Worm (Caenorhabditis elegans) whole organism, midembryonic: Measurements from ENCODE around the gene K11D12.12.

Experiments
- T22C8.4 ChIP-seq: fragments of 200-800 bp; sonication (Bioruptor generic); IDR thresholded peaks from 2 replicates; pipeline ENCODE4 v1.3.6; 2022; ENCODE audit warnings: missing genetic modification characterization, missing compliant biosample characterization
- cog-1 ChIP-seq: sonication (generic microtip); optimal IDR thresholded peaks from 2 replicates; lab custom pipeline; 2016; ENCODE audit warnings: missing genetic modification characterization, missing compliant biosample characterization
- flt-1 ChIP-seq: fragments of 200-800 bp; sonication (Bioruptor generic); IDR thresholded peaks from 2 replicates; pipeline ENCODE4 v1.3.6; 2022; ENCODE audit warnings: missing genetic modification characterization, missing compliant biosample characterization
- klf-2 ChIP-seq: fragments of 200-800 bp; sonication (Bioruptor generic); conservative IDR thresholded peaks from 2 replicates; pipeline ENCODE4 v1.3.6; 2022; ENCODE audit warnings: missing genetic modification reagents, missing genetic modification characterization, missing compliant biosample characterization
- med-1 ChIP-seq: sonication (generic microtip); optimal IDR thresholded peaks from 2 replicates; lab custom pipeline; 2017; ENCODE audit warnings: missing genetic modification characterization, mild to moderate bottlenecking, missing compliant biosample characterization, antibody characterized with exemption, missing genetic modification reagents; ENCODE audit not compliant: insufficient read depth
- ref-1 ChIP-seq: fragments of 200-800 bp; sonication (Bioruptor generic); conservative IDR thresholded peaks from 2 replicates; pipeline ENCODE4 v1.3.6; 2022; ENCODE audit warnings: missing genetic modification reagents, missing genetic modification characterization, missing compliant biosample characterization
- tab-1 ChIP-seq: fragments of 200-800 bp; sonication (Bioruptor generic); IDR thresholded peaks from 2 replicates; pipeline ENCODE4 v1.3.6; 2022; ENCODE audit warnings: missing genetic modification characterization, missing compliant biosample characterization
- ztf-23 ChIP-seq: fragments of 200-800 bp; sonication (Bioruptor generic); IDR thresholded peaks from 2 replicates; pipeline ENCODE4 v1.3.6; 2022; ENCODE audit warnings: missing genetic modification reagents, missing genetic modification characterization, missing compliant biosample characterization
- ztf-29 ChIP-seq: fragments of 200-800 bp; sonication (Bioruptor generic); IDR thresholded peaks from 2 replicates; pipeline ENCODE4 v1.3.6; 2022; ENCODE audit warnings: missing genetic modification reagents, missing genetic modification characterization, missing compliant biosample characterization

K11D12.12 gene

DNA sequence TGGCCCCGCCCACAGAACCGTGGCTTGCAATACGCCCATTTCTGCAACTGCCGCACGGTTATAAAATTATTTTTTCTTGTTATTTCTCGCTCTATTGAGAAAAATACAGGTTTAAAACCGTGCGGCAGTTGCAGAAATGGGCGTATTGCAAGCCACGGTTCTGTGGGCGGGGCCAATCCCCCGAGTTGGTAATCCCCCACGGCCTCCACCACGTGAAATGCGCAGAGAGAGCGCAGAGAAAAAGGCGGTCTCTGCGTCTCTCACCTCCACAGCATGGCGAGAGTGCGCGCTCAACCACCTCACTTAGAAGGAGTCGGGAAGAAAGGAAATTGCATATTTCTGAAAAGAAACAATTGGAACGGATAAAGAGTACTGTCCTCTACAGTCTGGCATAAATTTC, 4.8 kb upstream of the K11D12.12 start:
- TF ChIP-seq flt-1 (GFP tag; lab: Robert Waterston, UW) (peak; percentile 80), ztf-23 (peak; percentile 78), tab-1 (GFP tag; lab: Robert Waterston, UW) (0 out of 2 replicates have a peak, but pooled peaks have one; percentile 49), klf-2 (GFP tag; lab: Robert Waterston, UW) (peak; percentile 72)

DNA sequence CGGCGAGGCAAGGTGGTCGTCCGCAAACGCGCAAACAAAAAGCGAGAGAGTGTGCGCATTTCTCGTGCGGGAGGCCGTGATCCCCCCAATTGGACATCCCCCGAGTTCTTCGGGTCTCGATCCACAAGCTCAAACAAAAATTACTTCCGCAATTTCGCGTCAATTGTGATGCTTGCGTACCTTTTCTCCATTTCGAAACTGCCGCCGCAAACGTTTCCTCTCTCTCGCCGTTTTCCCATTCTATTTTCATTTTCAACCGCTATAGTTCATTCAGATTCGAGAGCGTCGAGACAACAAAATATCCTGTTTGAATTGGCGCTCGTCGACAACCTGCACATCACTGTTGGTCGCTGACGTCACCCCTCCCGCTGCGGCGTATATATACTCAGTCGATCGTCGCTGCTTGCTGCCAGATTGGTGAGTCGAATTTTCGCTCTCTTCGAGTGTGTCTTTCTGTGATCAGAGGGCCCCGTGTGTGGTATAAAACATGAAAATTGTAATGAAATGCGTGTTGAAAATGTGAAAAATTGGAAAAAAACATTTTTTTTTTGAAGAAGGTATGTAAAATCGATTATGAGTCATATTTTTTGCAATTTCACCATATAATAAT, 2.6 kb upstream of the K11D12.12 start, which contains the start of the genes pqn-51 and K11D12.14:
Gene pqn-51 (plus strand): TSS at position 275 of the 610 bp plus-strand sequence.
Gene K11D12.14 (plus strand): TSS at position 304 of the 610 bp plus-strand sequence.
- no peak for TF ChIP-seq klf-2 (GFP tag; lab: Robert Waterston, UW)
- no peak for TF ChIP-seq med-1
- TF ChIP-seq T22C8.4: no peak
- no peak; the same call in 1 of the 2 replicates for TF ChIP-seq flt-1 (GFP tag; lab: Robert Waterston, UW)
- peak; percentile 56 for TF ChIP-seq ztf-29
- TF ChIP-seq cog-1 (tag; lab: Kevin White, UChicago): peak; percentile 74
- TF ChIP-seq ztf-23: peak; percentile 80

DNA sequence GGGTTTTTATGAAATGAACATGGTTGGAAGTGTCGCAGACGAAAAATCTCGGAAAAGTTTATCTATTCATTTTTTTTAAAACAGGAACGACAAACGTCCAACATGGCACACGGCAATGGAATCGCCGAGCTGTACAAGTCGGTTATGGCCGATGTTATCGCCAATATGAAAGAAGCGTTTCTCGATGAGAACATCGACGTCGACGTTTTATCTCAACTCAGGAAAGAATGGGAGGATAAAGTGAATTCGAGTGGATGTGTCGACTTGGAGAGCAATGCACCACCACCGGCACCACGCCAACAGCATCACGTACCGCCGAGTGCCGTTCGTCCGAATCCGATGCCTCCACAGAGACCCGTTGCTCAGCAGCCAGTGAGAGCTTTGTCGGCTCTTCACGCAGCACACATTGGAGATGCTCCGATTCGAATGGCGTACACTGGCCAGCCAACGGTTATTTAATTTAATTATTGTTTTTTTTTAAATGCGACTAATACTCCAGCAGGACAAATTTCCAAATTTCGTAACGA, 1.9 kb upstream of the K11D12.12 start:
- TF ChIP-seq ztf-23 (no peak), med-1 (no peak), ztf-29 (no peak), flt-1 (GFP tag; lab: Robert Waterston, UW) (no peak), cog-1 (tag; lab: Kevin White, UChicago) (no peak), ref-1 (no peak), tab-1 (GFP tag; lab: Robert Waterston, UW) (no peak), T22C8.4 (no peak)

DNA sequence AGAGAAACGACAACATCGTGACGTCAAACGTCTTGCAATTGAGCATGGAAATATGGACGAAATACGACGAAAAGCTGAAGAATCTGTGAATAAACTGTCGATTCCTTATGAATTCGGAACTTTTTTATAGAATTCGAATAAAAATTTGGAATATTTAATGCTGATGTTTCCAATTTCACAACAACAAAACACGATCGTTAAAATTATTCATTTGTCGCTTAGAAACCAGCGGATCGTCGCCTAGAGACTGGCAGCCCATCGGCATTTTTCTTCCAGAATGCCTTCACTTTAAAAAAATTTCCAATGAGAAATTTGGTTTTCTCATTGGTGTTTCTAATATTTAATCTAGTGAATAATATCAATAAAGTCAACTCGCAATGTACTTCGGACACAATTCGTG, 1.3 kb downstream of the K11D12.12 start, which contains the start of gene cwp-4:
Gene cwp-4 (plus strand): TSS at position 301 of the 400 bp plus-strand sequence.
- no peak for TF ChIP-seq ztf-29
- TF ChIP-seq cog-1 (tag; lab: Kevin White, UChicago): no peak
- TF ChIP-seq T22C8.4: no peak
- TF ChIP-seq klf-2 (GFP tag; lab: Robert Waterston, UW): no peak
- no peak for TF ChIP-seq med-1
- TF ChIP-seq ref-1: no peak
- TF ChIP-seq ztf-23: no peak
- no peak for TF ChIP-seq flt-1 (GFP tag; lab: Robert Waterston, UW)
- TF ChIP-seq tab-1 (GFP tag; lab: Robert Waterston, UW): no peak

DNA sequence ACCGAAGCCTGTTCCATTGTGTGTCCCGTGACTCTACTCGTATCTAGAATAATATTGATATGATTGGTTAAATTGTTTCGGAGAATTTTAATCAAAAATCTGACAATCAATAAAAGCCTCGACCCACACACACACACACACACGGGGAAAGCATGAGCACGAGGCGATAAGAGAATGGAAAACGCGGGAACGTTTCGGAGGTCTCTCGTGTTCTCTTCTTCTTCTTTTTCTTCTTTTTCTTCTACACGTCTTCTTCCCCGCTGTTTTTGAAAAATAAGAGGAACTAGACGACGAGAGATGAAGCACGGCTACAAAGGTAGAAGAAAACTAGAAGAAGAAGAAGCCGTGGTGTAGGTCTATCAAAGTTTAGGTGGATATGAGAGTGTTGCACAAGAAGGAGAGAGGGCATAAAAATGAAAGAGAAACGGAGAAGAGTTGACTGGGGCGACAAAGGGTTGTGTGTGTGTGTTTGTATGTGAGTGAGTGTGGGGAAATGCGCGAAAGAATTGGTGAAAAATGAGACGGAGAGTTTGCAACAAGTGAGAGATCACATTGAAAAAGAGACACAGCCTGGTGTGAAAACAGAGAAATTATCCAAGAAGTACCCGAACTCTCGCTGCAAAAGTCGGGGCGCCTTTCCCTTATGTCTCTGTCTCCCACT, 12.8 kb downstream of the K11D12.12 start, which contains the start of gene mlk-1:
Gene mlk-1 (minus strand): TSS at position 51 of the 661 bp plus-strand sequence.
- peak; percentile 41 for TF ChIP-seq cog-1 (tag; lab: Kevin White, UChicago)
- no peak for TF ChIP-seq ref-1

DNA sequence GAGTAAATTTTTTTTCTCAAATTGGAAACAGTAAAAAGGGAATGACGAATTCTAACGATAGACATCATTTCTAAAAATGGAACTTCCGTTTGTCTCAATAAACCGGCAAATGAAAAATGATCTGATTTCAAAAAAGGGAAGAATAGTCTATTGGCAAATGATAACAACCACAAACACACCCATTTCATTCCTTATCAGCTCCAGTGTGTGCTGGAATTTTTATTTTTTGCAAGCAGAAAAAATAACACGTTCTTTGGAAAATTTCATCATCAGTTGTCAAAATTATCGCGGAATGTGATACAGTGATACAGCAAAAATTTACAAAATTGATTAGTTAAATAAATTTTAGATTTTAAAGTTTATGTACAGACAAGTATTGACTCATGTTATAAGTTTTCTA, 15.3 kb downstream of the K11D12.12 start:
- TF ChIP-seq klf-2 (GFP tag; lab: Robert Waterston, UW): no peak
- no peak for TF ChIP-seq cog-1 (tag; lab: Kevin White, UChicago)
- TF ChIP-seq ztf-29: no peak
- TF ChIP-seq T22C8.4: no peak
- no peak for TF ChIP-seq flt-1 (GFP tag; lab: Robert Waterston, UW)
- no peak for TF ChIP-seq ref-1
- no peak for TF ChIP-seq med-1
- TF ChIP-seq ztf-23: no peak
- no peak for TF ChIP-seq tab-1 (GFP tag; lab: Robert Waterston, UW)

DNA sequence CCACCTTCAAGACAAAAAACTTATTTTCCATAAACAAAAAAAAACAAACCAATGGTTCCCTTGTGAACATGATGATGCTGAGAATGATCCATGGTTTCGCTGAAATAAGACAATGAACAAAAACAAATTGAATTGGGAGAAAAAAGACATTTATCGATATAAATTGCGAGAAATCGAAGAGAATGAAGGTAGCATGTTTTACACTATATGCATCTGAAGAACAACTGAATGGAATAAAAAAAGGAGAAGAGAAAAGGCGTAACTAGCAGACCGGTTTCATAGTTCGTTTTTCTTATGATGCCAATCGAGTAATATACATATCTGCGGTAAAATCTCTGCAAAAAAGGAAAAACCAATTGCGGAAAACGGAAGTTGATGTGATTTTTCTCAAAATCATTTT, 17.4 kb downstream of the K11D12.12 start, which contains the start of gene Y58A7A.1:
Gene Y58A7A.1 (minus strand): TSS at position 101 of the 400 bp plus-strand sequence.
- TF ChIP-seq ztf-23 (no peak), med-1 (no peak), ref-1 (no peak), cog-1 (tag; lab: Kevin White, UChicago) (no peak), T22C8.4 (no peak), flt-1 (GFP tag; lab: Robert Waterston, UW) (no peak), ztf-29 (no peak), klf-2 (GFP tag; lab: Robert Waterston, UW) (no peak), tab-1 (GFP tag; lab: Robert Waterston, UW) (no peak)

DNA sequence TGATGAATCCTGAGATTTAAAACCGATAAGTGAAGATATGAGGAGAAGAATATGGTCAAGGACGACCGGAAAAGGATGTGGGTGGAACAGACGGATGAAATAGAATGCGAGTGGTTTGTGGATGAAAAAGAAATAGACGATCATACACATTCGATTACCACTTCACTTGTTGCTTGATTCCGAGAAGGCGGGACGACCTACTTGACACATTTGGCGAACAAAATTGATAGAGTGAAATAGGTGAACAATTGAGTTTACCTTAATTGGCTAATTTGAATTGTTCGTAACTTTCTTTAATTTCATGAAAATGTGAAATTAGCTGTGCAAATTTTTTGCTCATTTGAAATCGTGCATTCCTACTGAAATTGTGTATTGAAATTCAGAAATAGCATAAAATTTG, 20.0 kb downstream of the K11D12.12 start, which contains the start of gene Y58A7A.2:
Gene Y58A7A.2 (minus strand): TSS at position 101 of the 400 bp plus-strand sequence.
- TF ChIP-seq ref-1 (no peak), cog-1 (tag; lab: Kevin White, UChicago) (no peak), ztf-29 (no peak), med-1 (no peak), flt-1 (GFP tag; lab: Robert Waterston, UW) (no peak), ztf-23 (no peak), T22C8.4 (no peak), tab-1 (GFP tag; lab: Robert Waterston, UW) (no peak), klf-2 (GFP tag; lab: Robert Waterston, UW) (no peak)

DNA sequence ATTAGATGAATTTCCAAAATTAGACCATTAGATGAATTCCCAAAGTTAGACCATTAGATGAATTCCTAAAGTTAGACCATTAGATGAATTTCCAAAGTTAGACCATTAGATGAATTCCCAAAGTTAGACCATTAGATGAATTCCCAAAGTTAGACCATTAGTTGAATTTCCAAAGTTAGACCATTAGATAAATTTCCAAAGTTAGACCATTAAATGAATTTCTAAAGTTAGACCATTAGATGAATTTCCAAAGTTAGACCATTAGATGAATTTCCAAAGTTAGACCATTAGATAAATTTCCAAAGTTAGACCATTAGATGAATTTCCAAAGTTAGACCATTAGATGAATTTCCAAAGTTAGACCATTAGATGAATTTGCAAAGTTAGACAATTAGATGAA, 23.3 kb downstream of the K11D12.12 start:
- TF ChIP-seq ztf-23 (peak; percentile 95), flt-1 (GFP tag; lab: Robert Waterston, UW) (peak; percentile 68; the same call in 1 of the 2 replicates), tab-1 (GFP tag; lab: Robert Waterston, UW) (peak; percentile 82; the same call in 1 of the 2 replicates), klf-2 (GFP tag; lab: Robert Waterston, UW) (peak; percentile 89), ref-1 (peak; percentile 90)

DNA sequence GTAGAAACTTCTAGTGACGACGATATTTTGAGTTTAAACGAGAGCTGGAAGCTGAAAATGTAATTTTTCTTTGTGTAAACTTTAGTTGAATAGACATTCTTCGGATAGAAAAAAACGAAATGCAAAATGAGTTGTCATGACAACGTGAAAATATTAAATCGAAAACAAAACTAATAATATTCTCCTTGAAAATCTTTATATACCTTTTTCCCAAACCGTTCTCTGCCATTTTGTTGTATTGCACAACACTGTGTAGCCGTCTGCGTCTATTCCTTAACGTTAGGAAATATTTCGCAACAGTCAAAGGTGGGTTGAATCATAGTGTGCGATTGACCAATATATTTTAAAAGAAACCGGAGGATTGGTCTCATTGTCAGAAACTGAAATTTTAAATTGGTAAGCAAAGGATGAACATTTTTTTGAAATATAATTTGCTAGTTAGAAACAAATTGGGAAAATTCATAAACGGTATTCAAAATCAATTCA, 28.8 kb downstream of the K11D12.12 start, which contains the start of gene Y58A7A.3:
Gene Y58A7A.3 (minus strand): TSS at position 51 of the 486 bp plus-strand sequence.
- TF ChIP-seq tab-1 (GFP tag; lab: Robert Waterston, UW): no peak
- TF ChIP-seq cog-1 (tag; lab: Kevin White, UChicago): no peak
